Worm (Caenorhabditis elegans) whole organism, L1 larva: ENCODE results near the gene pno-1.

Experiments
- C04F5.9 ChIP-seq: sonication (generic microtip); optimal IDR thresholded peaks from 2 replicates; lab custom pipeline; 2016; ENCODE audit warnings: missing genetic modification characterization, missing compliant biosample characterization
- ceh-63 ChIP-seq: fragments of 200-800 bp; sonication (Bioruptor generic); optimal IDR thresholded peaks from 2 replicates; lab custom pipeline; 2018; ENCODE audit warnings: mild to moderate bottlenecking, missing genetic modification characterization, missing compliant biosample characterization
- egl-27 ChIP-seq, 2 experiments: fragments of 150-350 bp in 1 of 2; sonication (generic microtip); optimal IDR thresholded peaks; 3 replicates each; lab custom pipeline; 2017 to 2018; ENCODE audit warnings: missing biosample characterization in 2 of 2, missing genetic modification characterization in 2 of 2, missing genetic modification reagents in 2 of 2
- lin-14 ChIP-seq: fragments of 200-800 bp; sonication (Bioruptor generic); optimal IDR thresholded peaks from 2 replicates; lab custom pipeline; 2018; ENCODE audit warnings: mild to moderate bottlenecking, missing genetic modification characterization, moderate library complexity, missing compliant biosample characterization
- lsy-2 ChIP-seq, 2 experiments: fragments of 150-350 bp; optimal IDR thresholded peaks; 2 replicates each; lab custom pipeline; 2014; ENCODE audit warnings: missing biosample characterization in 2 of 2, missing genetic modification characterization in 2 of 2
- nhr-237 ChIP-seq: fragments of 150-350 bp; optimal IDR thresholded peaks from 2 replicates; lab custom pipeline; 2014; ENCODE audit warnings: missing biosample characterization, missing genetic modification characterization
- snu-23 ChIP-seq: sonication (generic microtip); optimal IDR thresholded peaks from 2 replicates; lab custom pipeline; 2016; ENCODE audit warnings: missing genetic modification characterization, missing compliant biosample characterization
- zag-1 ChIP-seq: fragments of 150-350 bp; optimal IDR thresholded peaks from 2 replicates; lab custom pipeline; 2014; ENCODE audit warnings: missing biosample characterization, missing genetic modification characterization
- ztf-4 ChIP-seq: fragments of 150-350 bp; optimal IDR thresholded peaks from 2 replicates; lab custom pipeline; 2014; ENCODE audit warnings: missing biosample characterization, missing genetic modification characterization

ce11 chrII:9757651-9758282, 15.1 kb upstream of the pno-1 start, which contains the start of gene shk-1:
- TF ChIP-seq egl-27 (tag; optimal IDR thresholded peaks at IDR 0.05; lab: Kevin White, UChicago) (no peak), zag-1 (tag; lab: Kevin White, UChicago) (no peak), C04F5.9 (tag; lab: Kevin White, UChicago) (no peak), ceh-63 (no peak), lsy-2 (tag; optimal IDR thresholded peaks at IDR 0.05; lab: Kevin White, UChicago) (peak in 1 of 2 experiments; percentile 47), ztf-4 (tag; lab: Kevin White, UChicago) (no peak), nhr-237 (tag; lab: Kevin White, UChicago) (no peak), lin-14 (GFP tag; lab: Kevin White, UChicago) (peak; percentile 88), snu-23 (GFP tag; lab: Kevin White, UChicago) (peak; percentile 27)
